Worm (Caenorhabditis elegans): Measurements from ENCODE around the gene fbxa-73.

- TF ChIP-seq nhr-11 (tag; optimal IDR thresholded peaks at IDR 0.05), result no peak
- TF ChIP-seq nhr-76 (tag; optimal IDR thresholded peaks at IDR 0.05), result no peak
- no peak for TF ChIP-seq nhr-10 (tag; optimal IDR thresholded peaks at IDR 0.05)
- no peak for TF ChIP-seq lsy-2 (tag; optimal IDR thresholded peaks at IDR 0.05)
- TF ChIP-seq zfp-2 (tag; optimal IDR thresholded peaks at IDR 0.05), result no peak
- TF ChIP-seq dve-1 (tag; optimal IDR thresholded peaks at IDR 0.05; ENCODE audit: insufficient read depth), result no peak
- TF ChIP-seq snpc-4 (tag; optimal IDR thresholded peaks at IDR 0.05), result no peak
- TF ChIP-seq unc-130 (GFP tag; optimal IDR thresholded peaks at IDR 0.05), result no peak
- TF ChIP-seq cey-2 (tag; optimal IDR thresholded peaks at IDR 0.05; ENCODE audit: borderline replicate concordance, insufficient read depth), result no peak
- no peak for TF ChIP-seq pha-4 (GFP tag; IDR thresholded peaks at IDR 0.05)
- no peak for TF ChIP-seq pha-4 (tag; optimal IDR thresholded peaks at IDR 0.05)
- TF ChIP-seq zag-1 (tag; optimal IDR thresholded peaks at IDR 0.05), result no peak
- TF ChIP-seq nhr-28 (tag; optimal IDR thresholded peaks at IDR 0.05), result no peak
- no peak for TF ChIP-seq arid-1 (GFP tag; conservative IDR thresholded peaks at IDR 0.05)
- no peak for TF ChIP-seq mdl-1 (tag; optimal IDR thresholded peaks at IDR 0.05)
Observed at ce11 chrIII:2255522-2255921, 2.3 kb downstream of the fbxa-73 start, which contains the start of gene fbxa-71.

Data from whole organism, L4 larva.